Worm (Caenorhabditis elegans) whole organism, young adult: ENCODE data around the gene octr-1.

Source experiments
- B0261.1 ChIP-seq: sonication (generic microtip); optimal IDR thresholded peaks from 2 replicates; lab custom pipeline; 2016; ENCODE audit warnings: mild to moderate bottlenecking, missing genetic modification characterization, moderate library complexity, missing compliant biosample characterization
- F55B11.4 ChIP-seq: sonication (generic microtip); optimal IDR thresholded peaks from 2 replicates; lab custom pipeline; 2016; ENCODE audit warnings: missing compliant biosample characterization, missing genetic modification characterization, borderline replicate concordance; ENCODE audit not compliant: insufficient read depth
- T07F8.4 ChIP-seq: sonication (generic microtip); optimal IDR thresholded peaks from 2 replicates; lab custom pipeline; 2016; ENCODE audit warnings: mild to moderate bottlenecking, missing genetic modification characterization, moderate library complexity, missing compliant biosample characterization
- Y95B8A.8 ChIP-seq: fragments of 200-800 bp; sonication (Bioruptor generic); IDR thresholded peaks from 2 replicates; pipeline ENCODE4 v1.3.6; 2022; ENCODE audit warnings: missing genetic modification reagents, missing genetic modification characterization, missing compliant biosample characterization
- akir-1 ChIP-seq: fragments of 200-800 bp; sonication (Bioruptor generic); optimal IDR thresholded peaks from 2 replicates; lab custom pipeline; 2018; ENCODE audit warnings: mild to moderate bottlenecking, missing genetic modification characterization, moderate library complexity, missing compliant biosample characterization
- ama-1 ChIP-seq, 3 experiments: fragments of 150-350 bp in 1 of 3; sonication (generic microtip) in 2 of 3; optimal IDR thresholded peaks; 2 replicates each; lab custom pipeline; 2014 to 2018; ENCODE audit warnings: missing biosample characterization in 2 of 3, missing genetic modification characterization in 2 of 3, missing genetic modification reagents in 2 of 3
- aptf-2 ChIP-seq: fragments of 200-800 bp; sonication (Bioruptor generic); conservative IDR thresholded peaks from 2 replicates; pipeline ENCODE4 v1.3.6; 2022; ENCODE audit warnings: missing genetic modification reagents, missing genetic modification characterization, missing compliant biosample characterization
- attf-5 ChIP-seq: fragments of 200-800 bp; sonication (Bioruptor generic); optimal IDR thresholded peaks from 2 replicates; lab custom pipeline; 2018; ENCODE audit warnings: mild to moderate bottlenecking, missing genetic modification characterization, missing compliant biosample characterization
- attf-6 ChIP-seq: fragments of 200-800 bp; sonication (Bioruptor generic); IDR thresholded peaks from 2 replicates; pipeline ENCODE4 v1.3.6; 2022; ENCODE audit warnings: missing genetic modification reagents, missing genetic modification characterization, missing compliant biosample characterization
- bed-1 ChIP-seq: fragments of 200-800 bp; sonication (Bioruptor generic); IDR thresholded peaks from 2 replicates; pipeline ENCODE4 v1.3.6; 2022; ENCODE audit warnings: missing genetic modification reagents, missing genetic modification characterization, missing compliant biosample characterization
- cebp-1 ChIP-seq, 2 experiments: fragments of 200-800 bp in 1 of 2; sonication (Bioruptor generic) in 1 of 2; sonication (generic microtip) in 1 of 2; IDR thresholded peaks in 1 of 2; optimal IDR thresholded peaks in 1 of 2; 2 replicates each; pipeline versions ENCODE4 v1.3.6 to Lab custom; 2017 to 2022; ENCODE audit warnings: missing compliant biosample characterization in 2 of 2, missing genetic modification characterization in 2 of 2, mild to moderate bottlenecking in 1 of 2, missing genetic modification reagents in 1 of 2, moderate library complexity in 1 of 2
- ceh-40 ChIP-seq: fragments of 200-800 bp; sonication (Bioruptor generic); IDR thresholded peaks from 2 replicates; pipeline ENCODE4 v1.3.6; 2022; ENCODE audit warnings: missing genetic modification characterization, missing compliant biosample characterization
- chd-7 ChIP-seq: sonication (generic microtip); optimal IDR thresholded peaks from 2 replicates; lab custom pipeline; 2016; ENCODE audit warnings: mild to moderate bottlenecking, missing genetic modification characterization, moderate library complexity, missing compliant biosample characterization
- die-1 ChIP-seq: sonication (generic microtip); optimal IDR thresholded peaks from 2 replicates; lab custom pipeline; 2016; ENCODE audit warnings: missing genotype, mild to moderate bottlenecking, missing genetic modification characterization, missing compliant biosample characterization
- egl-18 ChIP-seq: fragments of 200-800 bp; sonication (Bioruptor generic); IDR thresholded peaks from 2 replicates; pipeline ENCODE4 v1.3.6; 2022; ENCODE audit warnings: missing genetic modification reagents, missing genetic modification characterization, missing compliant biosample characterization
- hsf-1 ChIP-seq: fragments of 200-800 bp; sonication (Bioruptor generic); IDR thresholded peaks from 2 replicates; pipeline ENCODE4 v1.3.6; 2022; ENCODE audit warnings: missing genetic modification reagents, missing genetic modification characterization, missing compliant biosample characterization
- let-526 ChIP-seq: fragments of 200-800 bp; sonication (Bioruptor generic); IDR thresholded peaks from 2 replicates; pipeline ENCODE4 v1.3.6; 2022; ENCODE audit warnings: missing genetic modification reagents, missing genetic modification characterization, missing compliant biosample characterization
- lin-40 ChIP-seq: sonication (generic microtip); optimal IDR thresholded peaks from 2 replicates; lab custom pipeline; 2016; ENCODE audit warnings: missing genetic modification characterization, mild to moderate bottlenecking, missing compliant biosample characterization, missing genotype, missing genetic modification reagents
- mes-4 ChIP-seq: sonication (generic microtip); optimal IDR thresholded peaks from 2 replicates; lab custom pipeline; 2016; ENCODE audit warnings: missing genotype, missing genetic modification characterization, missing compliant biosample characterization
- nfya-1 ChIP-seq: sonication (generic microtip); optimal IDR thresholded peaks from 2 replicates; lab custom pipeline; 2017; ENCODE audit warnings: antibody characterized with exemption, missing compliant biosample characterization, missing genetic modification characterization, borderline replicate concordance; ENCODE audit not compliant: insufficient read depth
- nfya-2 ChIP-seq: fragments of 200-800 bp; sonication (Bioruptor generic); IDR thresholded peaks from 2 replicates; pipeline ENCODE4 v1.3.6; 2022; ENCODE audit warnings: missing genetic modification reagents, missing genetic modification characterization, missing compliant biosample characterization
- nhr-120 ChIP-seq: fragments of 200-800 bp; sonication (Bioruptor generic); IDR thresholded peaks from 2 replicates; pipeline ENCODE4 v1.3.6; 2022; ENCODE audit warnings: missing genetic modification characterization, missing compliant biosample characterization
- rcor-1 ChIP-seq: fragments of 200-800 bp; sonication (Bioruptor generic); IDR thresholded peaks from 2 replicates; pipeline ENCODE4 v1.3.6; 2022; ENCODE audit warnings: missing genetic modification reagents, missing genetic modification characterization, missing compliant biosample characterization
- rec-8 ChIP-seq, 2 experiments: sonication (generic microtip); optimal IDR thresholded peaks; 2 replicates each; lab custom pipeline; 2016; ENCODE audit warnings: mild to moderate bottlenecking in 2 of 2, missing genetic modification characterization in 2 of 2, missing genetic modification reagents in 2 of 2, missing genotype in 2 of 2, missing biosample characterization in 1 of 2, missing compliant biosample characterization in 1 of 2, moderate library complexity in 1 of 2
- snpc-1.1 ChIP-seq: sonication (generic microtip); optimal IDR thresholded peaks from 2 replicates; lab custom pipeline; 2017; ENCODE audit warnings: missing genetic modification characterization, mild to moderate bottlenecking, missing compliant biosample characterization, antibody characterized with exemption, moderate library complexity, missing genotype, missing genetic modification reagents; ENCODE audit not compliant: insufficient read depth
- snpc-3.4 ChIP-seq: sonication (generic microtip); optimal IDR thresholded peaks from 2 replicates; lab custom pipeline; 2017; ENCODE audit warnings: missing genetic modification characterization, mild to moderate bottlenecking, missing compliant biosample characterization, antibody characterized with exemption, moderate library complexity, missing genotype, missing genetic modification reagents
- snpc-4 ChIP-seq, 5 experiments: fragments of 150-350 bp in 1 of 5; sonication (generic microtip) in 4 of 5; optimal IDR thresholded peaks; 2 replicates each; lab custom pipeline; 2014 to 2018; ENCODE audit warnings: missing genetic modification characterization in 5 of 5, missing biosample characterization in 3 of 5, antibody characterized with exemption in 2 of 5, mild to moderate bottlenecking in 2 of 5, missing compliant biosample characterization in 2 of 5, missing genotype in 2 of 5, moderate library complexity in 2 of 5, missing genetic modification reagents in 1 of 5
- somi-1 ChIP-seq: fragments of 200-800 bp; sonication (Bioruptor generic); optimal IDR thresholded peaks from 2 replicates; lab custom pipeline; 2018; ENCODE audit warnings: mild to moderate bottlenecking, missing genetic modification characterization, missing compliant biosample characterization
- tbp1 ChIP-seq: fragments of 200-800 bp; sonication (Bioruptor generic); optimal IDR thresholded peaks from 2 replicates; lab custom pipeline; 2018; ENCODE audit warnings: mild to moderate bottlenecking, missing genetic modification characterization, missing compliant biosample characterization
- unc-62 ChIP-seq: fragments of 150-350 bp; optimal IDR thresholded peaks from 2 replicates; lab custom pipeline; 2014; ENCODE audit warnings: missing biosample characterization, missing genetic modification reagents, missing genetic modification characterization
- ztf-22 ChIP-seq: fragments of 200-800 bp; sonication (Bioruptor generic); optimal IDR thresholded peaks from 2 replicates; lab custom pipeline; 2018; ENCODE audit warnings: mild to moderate bottlenecking, missing genetic modification characterization, moderate library complexity, missing compliant biosample characterization
- ztf-26 ChIP-seq: sonication (generic microtip); optimal IDR thresholded peaks from 2 replicates; lab custom pipeline; 2017; ENCODE audit warnings: missing genetic modification characterization, missing compliant biosample characterization
- ztf-28 ChIP-seq: fragments of 200-800 bp; sonication (Bioruptor generic); IDR thresholded peaks from 2 replicates; pipeline ENCODE4 v1.3.6; 2022; ENCODE audit warnings: missing genetic modification reagents, missing genetic modification characterization, missing compliant biosample characterization

Gene octr-1

DNA sequence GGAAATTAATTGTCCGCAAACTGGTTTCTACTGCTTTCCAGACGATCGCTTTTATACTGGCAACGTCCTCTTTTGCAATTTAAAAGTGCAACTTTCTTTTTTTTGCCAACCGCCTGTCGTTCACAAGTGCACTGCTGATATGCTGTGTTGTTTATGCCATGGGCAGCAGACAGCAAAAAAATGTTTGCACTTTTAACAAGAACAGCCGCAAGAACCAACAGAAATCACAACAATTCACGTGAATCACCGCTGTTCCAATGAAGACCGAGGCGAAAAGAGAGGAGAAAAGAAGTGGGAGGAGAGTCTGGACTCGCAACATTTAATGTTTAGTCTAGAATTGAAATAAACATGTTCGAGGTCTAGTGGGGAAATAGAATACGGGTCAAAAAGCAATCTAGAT lies 42.8 kb upstream of the octr-1 start, which contains the start of gene T22B7.7 (continued):
- no peak for TF ChIP-seq cebp-1 (GFP tag; IDR thresholded peaks at IDR 0.05; lab: Robert Waterston, UW)
- TF ChIP-seq cebp-1 (tag; optimal IDR thresholded peaks at IDR 0.05; lab: Kevin White, UChicago), result no peak
- no peak for TF ChIP-seq ztf-22 (GFP tag; lab: Kevin White, UChicago)
- TF ChIP-seq F55B11.4 (tag; lab: Kevin White, UChicago), result no peak
- TF ChIP-seq nhr-120, result no peak

DNA sequence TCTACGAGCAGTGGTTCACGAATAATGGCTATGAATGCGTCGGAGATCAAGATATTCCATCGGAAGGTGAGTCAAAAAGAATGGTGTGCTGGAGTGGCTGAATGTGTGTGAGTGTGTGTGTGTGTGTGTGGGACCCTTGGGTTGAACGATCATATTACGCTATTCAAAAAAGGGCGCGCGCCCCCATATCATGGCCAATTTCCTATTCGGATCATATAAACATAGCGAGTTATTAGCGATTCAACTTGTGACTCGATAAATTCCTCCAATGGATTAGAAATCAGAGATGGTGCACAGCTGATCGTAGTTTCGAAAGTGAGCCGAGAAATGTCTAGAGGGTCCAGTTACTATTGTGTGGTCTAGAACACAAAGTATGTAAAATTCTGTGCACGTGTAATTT lies 36.8 kb upstream of the octr-1 start, which contains the start of gene srv-7:
TSS of gene srv-7 (minus strand) at position 101 of the 400 bp plus-strand sequence.
- TF ChIP-seq ceh-40 (no peak), lin-40 (tag; lab: Kevin White, UChicago) (no peak), tbp1 (GFP tag; lab: Kevin White, UChicago) (no peak), rcor-1 (GFP tag; lab: Robert Waterston, UW) (no peak), ama-1 (optimal IDR thresholded peaks at IDR 0.05; lab: Kevin White, UChicago) (no peak), ama-1 (GFP tag; optimal IDR thresholded peaks at IDR 0.05; lab: Kevin White, UChicago) (no peak), T07F8.4 (no peak), attf-5 (GFP tag; lab: Kevin White, UChicago) (no peak), unc-62 (GFP tag; lab: Kevin White, UChicago) (no peak), rec-8 (tag; optimal IDR thresholded peaks at IDR 0.05; lab: Kevin White, UChicago) (no peak), chd-7 (tag; lab: Kevin White, UChicago) (no peak), snpc-3.4 (tag; lab: Kevin White, UChicago) (no peak), snpc-4 (GFP tag; optimal IDR thresholded peaks at IDR 0.05; lab: Kevin White, UChicago) (no peak), snpc-4 (tag; optimal IDR thresholded peaks at IDR 0.05; lab: Kevin White, UChicago) (no peak), attf-6 (GFP tag; lab: Robert Waterston, UW) (no peak), mes-4 (no peak), hsf-1 (GFP tag; lab: Robert Waterston, UW) (no peak), let-526 (GFP tag; lab: Robert Waterston, UW) (no peak), snpc-1.1 (tag; lab: Kevin White, UChicago) (no peak)

DNA sequence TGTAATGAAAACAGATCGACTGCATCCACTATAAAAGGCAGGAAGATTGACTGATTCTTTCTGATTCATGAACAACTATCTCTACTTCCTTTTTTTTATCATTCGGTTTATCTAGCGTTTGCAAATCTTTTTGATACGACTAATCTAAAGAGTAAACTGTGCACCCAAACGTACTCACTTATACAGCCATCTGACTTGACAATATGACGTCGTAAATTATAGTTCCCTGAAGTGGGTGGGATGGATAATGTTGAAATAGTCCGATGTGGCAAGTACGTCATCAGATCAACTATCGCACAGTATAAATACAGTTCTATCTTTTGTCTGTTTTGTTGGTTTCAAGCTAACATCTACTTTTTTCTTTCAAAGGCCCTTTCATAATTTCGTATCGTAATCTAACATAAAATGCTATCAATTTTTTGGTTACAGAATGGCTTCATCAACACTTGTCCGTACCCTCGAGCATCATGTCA lies 35.9 kb upstream of the octr-1 start, which contains the start of gene T22B7.3:
TSS of gene T22B7.3 (plus strand) at position 423 of the 473 bp plus-strand sequence.
- TF ChIP-seq akir-1 (GFP tag; lab: Kevin White, UChicago) (no peak), egl-18 (GFP tag; lab: Robert Waterston, UW) (no peak), ztf-22 (GFP tag; lab: Kevin White, UChicago) (no peak), aptf-2 (no peak), nhr-120 (no peak), B0261.1 (tag; lab: Kevin White, UChicago) (no peak), let-526 (GFP tag; lab: Robert Waterston, UW) (no peak), somi-1 (GFP tag; lab: Kevin White, UChicago) (no peak), Y95B8A.8 (no peak), bed-1 (GFP tag; lab: Robert Waterston, UW) (no peak), nfya-1 (no peak), ztf-28 (no peak), die-1 (tag; lab: Kevin White, UChicago) (no peak), nfya-2 (no peak), ztf-26 (tag; lab: Kevin White, UChicago) (no peak)
